Fruit fly (Drosophila melanogaster) whole organism, embryonic: Measurements from ENCODE around the gene CG11560.

ENCODE experiments used
- B-H2 ChIP-seq: fragments of 200-800 bp; sonication (Bioruptor generic); optimal IDR thresholded peaks from 2 replicates; lab custom pipeline; 2018; ENCODE audit warnings: missing biosample characterization, mild to moderate bottlenecking, missing genetic modification characterization
- BEAF-32 ChIP-seq: fragments of 200-800 bp; sonication (Bioruptor generic); optimal IDR thresholded peaks from 3 replicates; lab custom pipeline; 2017; ENCODE audit warnings: missing biosample characterization, missing genetic modification characterization, mild to moderate bottlenecking, moderate library complexity, missing genetic modification reagents
- Bdp1 ChIP-seq: fragments of 200-800 bp; sonication (Bioruptor generic); optimal IDR thresholded peaks from 3 replicates; lab custom pipeline; 2016; ENCODE audit warnings: missing biosample characterization, missing genetic modification characterization
- CG10321 ChIP-seq: fragments of 200-800 bp; sonication (Bioruptor generic); IDR thresholded peaks from 2 replicates; pipeline ENCODE4 v1.3.6; 2022; ENCODE audit warnings: missing biosample characterization, missing genetic modification characterization
- CG11504 ChIP-seq: fragments of 200-800 bp; sonication (Bioruptor generic); optimal IDR thresholded peaks from 3 replicates; lab custom pipeline; 2019; ENCODE audit warnings: missing biosample characterization, mild to moderate bottlenecking, missing genetic modification characterization, moderate library complexity
- CG12071 ChIP-seq: fragments of 200-800 bp; sonication (Bioruptor generic); optimal IDR thresholded peaks from 3 replicates; lab custom pipeline; 2018; ENCODE audit warnings: missing biosample characterization, mild to moderate bottlenecking, missing genetic modification characterization
- CG13123 ChIP-seq: fragments of 200-800 bp; sonication (Bioruptor generic); optimal IDR thresholded peaks from 2 replicates; lab custom pipeline; 2016; ENCODE audit warnings: missing biosample characterization, missing genetic modification characterization
- CG13775 ChIP-seq: fragments of 200-800 bp; sonication (Bioruptor generic); optimal IDR thresholded peaks from 3 replicates; lab custom pipeline; 2017; ENCODE audit warnings: missing biosample characterization, mild to moderate bottlenecking, missing genetic modification characterization
- CG14860 ChIP-seq: fragments of 200-800 bp; sonication (Bioruptor generic); IDR thresholded peaks from 3 replicates; pipeline ENCODE4 v1.3.6; 2022; ENCODE audit warnings: missing biosample characterization, missing genetic modification characterization; ENCODE audit not compliant: partially characterized antibody
- CG30020 ChIP-seq: fragments of 200-800 bp; optimal IDR thresholded peaks from 2 replicates; lab custom pipeline; 2019; ENCODE audit warnings: missing biosample characterization, mild to moderate bottlenecking, missing genetic modification characterization, moderate library complexity
- CG31365 ChIP-seq: fragments of 200-800 bp; sonication (Bioruptor generic); optimal IDR thresholded peaks from 2 replicates; lab custom pipeline; 2018; ENCODE audit warnings: missing biosample characterization, mild to moderate bottlenecking, missing genetic modification characterization
- CG31388 ChIP-seq: fragments of 200-800 bp; sonication (Bioruptor generic); optimal IDR thresholded peaks from 2 replicates; lab custom pipeline; 2016; ENCODE audit warnings: missing biosample characterization, missing genetic modification characterization
- CG3163 ChIP-seq: fragments of 200-800 bp; sonication (Bioruptor generic); optimal IDR thresholded peaks from 3 replicates; lab custom pipeline; 2016; ENCODE audit warnings: missing biosample characterization, missing genetic modification characterization
- CG4282 ChIP-seq: fragments of 200-800 bp; sonication (Bioruptor generic); optimal IDR thresholded peaks from 2 replicates; lab custom pipeline; 2016; ENCODE audit warnings: missing biosample characterization, missing genetic modification characterization
- CG4424 ChIP-seq: fragments of 200-800 bp; sonication (Bioruptor generic); optimal IDR thresholded peaks from 3 replicates; lab custom pipeline; 2016; ENCODE audit warnings: missing biosample characterization, missing genetic modification characterization
- CG4707 ChIP-seq: fragments of 200-800 bp; sonication (Bioruptor generic); optimal IDR thresholded peaks from 2 replicates; lab custom pipeline; 2018; ENCODE audit warnings: missing biosample characterization, mild to moderate bottlenecking, missing genetic modification characterization, moderate library complexity
- CG6813 ChIP-seq: fragments of 200-800 bp; sonication (Bioruptor generic); optimal IDR thresholded peaks from 2 replicates; lab custom pipeline; 2017; ENCODE audit warnings: missing biosample characterization, missing genetic modification characterization, mild to moderate bottlenecking, moderate library complexity, missing genetic modification reagents
- CG9727 ChIP-seq: fragments of 200-800 bp; sonication (Bioruptor generic); optimal IDR thresholded peaks from 3 replicates; lab custom pipeline; 2017; ENCODE audit warnings: missing biosample characterization, mild to moderate bottlenecking, missing genetic modification characterization
- Camta ChIP-seq: fragments of 200-800 bp; sonication (Bioruptor generic); optimal IDR thresholded peaks from 2 replicates; lab custom pipeline; 2016; ENCODE audit warnings: missing biosample characterization, missing genetic modification characterization
- CoRest ChIP-seq: fragments of 200-800 bp; sonication (Bioruptor generic); optimal IDR thresholded peaks from 3 replicates; lab custom pipeline; 2018; ENCODE audit warnings: missing biosample characterization, mild to moderate bottlenecking, missing genetic modification characterization, moderate library complexity
- CrebB ChIP-seq: fragments of 200-800 bp; sonication (Bioruptor generic); optimal IDR thresholded peaks from 3 replicates; lab custom pipeline; 2018; ENCODE audit warnings: missing biosample characterization, mild to moderate bottlenecking, missing genetic modification characterization
- Dp ChIP-seq: fragments of 200-800 bp; sonication (Bioruptor generic); optimal IDR thresholded peaks from 2 replicates; lab custom pipeline; 2018; ENCODE audit warnings: missing biosample characterization, mild to moderate bottlenecking, missing genetic modification characterization, moderate library complexity
- E2f1 ChIP-seq: fragments of 200-800 bp; sonication (Bioruptor generic); IDR thresholded peaks from 2 replicates; pipeline ENCODE4 v1.3.6; 2022; ENCODE audit warnings: missing biosample characterization, missing genetic modification characterization
- ERR ChIP-seq: fragments of 200-800 bp; sonication (Bioruptor generic); optimal IDR thresholded peaks from 2 replicates; lab custom pipeline; 2016; ENCODE audit warnings: missing biosample characterization, missing genetic modification characterization
- HLH4C ChIP-seq: fragments of 200-800 bp; sonication (Bioruptor generic); IDR thresholded peaks from 3 replicates; pipeline ENCODE4 v1.3.6; 2022; ENCODE audit warnings: missing biosample characterization, missing genetic modification characterization; ENCODE audit not compliant: partially characterized antibody
- HLH54F ChIP-seq: fragments of 200-800 bp; sonication (Bioruptor generic); optimal IDR thresholded peaks from 3 replicates; lab custom pipeline; 2016; ENCODE audit warnings: missing biosample characterization, missing genetic modification characterization
- Hr3 ChIP-seq: fragments of 200-800 bp; sonication (Bioruptor generic); optimal IDR thresholded peaks from 3 replicates; lab custom pipeline; 2016; ENCODE audit warnings: missing biosample characterization, missing genetic modification characterization
- Lhr ChIP-seq: fragments of 200-800 bp; sonication (Bioruptor generic); optimal IDR thresholded peaks from 3 replicates; lab custom pipeline; 2017; ENCODE audit warnings: mild to moderate bottlenecking, missing biosample characterization, missing genetic modification reagents, missing genetic modification characterization
- MESR4 ChIP-seq: fragments of 200-800 bp; sonication (Bioruptor generic); optimal IDR thresholded peaks from 2 replicates; lab custom pipeline; 2018; ENCODE audit warnings: missing biosample characterization, mild to moderate bottlenecking, missing genetic modification characterization, moderate library complexity
- Max ChIP-seq: fragments of 200-800 bp; sonication (Bioruptor generic); optimal IDR thresholded peaks from 2 replicates; lab custom pipeline; 2016; ENCODE audit warnings: missing biosample characterization, mild to moderate bottlenecking, missing genetic modification characterization
- PHDP ChIP-seq: fragments of 200-800 bp; sonication (Bioruptor generic); optimal IDR thresholded peaks from 3 replicates; lab custom pipeline; 2018; ENCODE audit warnings: missing biosample characterization, mild to moderate bottlenecking, missing genetic modification characterization, moderate library complexity
- Scr ChIP-seq: fragments of 200-800 bp; sonication (Bioruptor generic); IDR thresholded peaks from 2 replicates; pipeline ENCODE4 v1.3.6; 2022; ENCODE audit warnings: missing biosample characterization, missing genetic modification characterization; ENCODE audit not compliant: partially characterized antibody
- Sry-β ChIP-seq: fragments of 200-800 bp; sonication (Bioruptor generic); optimal IDR thresholded peaks from 2 replicates; lab custom pipeline; 2018; ENCODE audit warnings: missing biosample characterization, mild to moderate bottlenecking, missing genetic modification characterization, moderate library complexity
- Ssrp ChIP-seq: fragments of 200-800 bp; sonication (Bioruptor generic); optimal IDR thresholded peaks from 2 replicates; lab custom pipeline; 2018; ENCODE audit warnings: missing biosample characterization, mild to moderate bottlenecking, missing genetic modification characterization, moderate library complexity
- YL-1 ChIP-seq: fragments of 200-800 bp; sonication (Bioruptor generic); optimal IDR thresholded peaks from 3 replicates; lab custom pipeline; 2017; ENCODE audit warnings: missing biosample characterization, mild to moderate bottlenecking, missing genetic modification characterization
- abd-A ChIP-seq: fragments of 200-800 bp; sonication (Bioruptor generic); optimal IDR thresholded peaks from 3 replicates; lab custom pipeline; 2019; ENCODE audit warnings: missing biosample characterization, mild to moderate bottlenecking, missing genetic modification characterization, moderate library complexity
- ac ChIP-seq: fragments of 200-800 bp; sonication (Bioruptor generic); optimal IDR thresholded peaks from 3 replicates; lab custom pipeline; 2017; ENCODE audit warnings: missing biosample characterization, mild to moderate bottlenecking, missing genetic modification characterization
- chif ChIP-seq, 2 experiments: fragments of 200-800 bp; sonication (Bioruptor generic); optimal IDR thresholded peaks; 3 replicates each; lab custom pipeline; 2016; ENCODE audit warnings: missing biosample characterization in 2 of 2, missing genetic modification characterization in 2 of 2
- danr ChIP-seq: fragments of 200-800 bp; sonication (Bioruptor generic); IDR thresholded peaks from 2 replicates; pipeline ENCODE4 v1.3.6; 2022; ENCODE audit warnings: missing biosample characterization, missing genetic modification characterization
- gt ChIP-seq: fragments of 200-800 bp; sonication (Bioruptor generic); IDR thresholded peaks from 2 replicates; pipeline ENCODE4 v1.3.6; 2022; ENCODE audit warnings: missing biosample characterization, missing genetic modification characterization
- her ChIP-seq: fragments of 200-800 bp; sonication (Bioruptor generic); optimal IDR thresholded peaks from 2 replicates; lab custom pipeline; 2016; ENCODE audit warnings: missing biosample characterization, missing genetic modification characterization
- hkb ChIP-seq, 2 experiments: fragments of 200-800 bp in 1 of 2; fragments of >200 bp in 1 of 2; sonication (Bioruptor generic) in 1 of 2; IDR thresholded peaks in 1 of 2; optimal IDR thresholded peaks in 1 of 2; 2 replicates each; pipeline versions ENCODE4 v1.3.6 to Lab custom; 2017 to 2022; ENCODE audit warnings: missing biosample characterization in 1 of 2, missing genetic modification characterization in 1 of 2
- ind ChIP-seq: fragments of 200-800 bp; sonication (Bioruptor generic); optimal IDR thresholded peaks from 3 replicates; lab custom pipeline; 2016; ENCODE audit warnings: missing biosample characterization, missing genetic modification characterization
- lbe ChIP-seq: fragments of 200-800 bp; sonication (Bioruptor generic); optimal IDR thresholded peaks from 2 replicates; lab custom pipeline; 2016; ENCODE audit warnings: missing biosample characterization, mild to moderate bottlenecking, missing genetic modification characterization
- seq ChIP-seq: fragments of 200-800 bp; sonication (Bioruptor generic); IDR thresholded peaks from 2 replicates; pipeline ENCODE4 v1.3.6; 2022; ENCODE audit warnings: missing biosample characterization, missing genetic modification characterization
- tup ChIP-seq: fragments of 200-800 bp; sonication (Bioruptor generic); optimal IDR thresholded peaks from 2 replicates; lab custom pipeline; 2016; ENCODE audit warnings: missing biosample characterization, mild to moderate bottlenecking, missing genetic modification characterization, moderate library complexity
- wek ChIP-seq: fragments of 200-800 bp; sonication (Bioruptor generic); optimal IDR thresholded peaks from 3 replicates; lab custom pipeline; 2018; ENCODE audit warnings: missing biosample characterization, mild to moderate bottlenecking, missing genetic modification characterization, moderate library complexity

Gene CG11560

dm6 chr3L:12138113-12138899, 18.5 kb downstream of the CG11560 start, which contains the start of the genes ND-SGDH and RhoGAP68F (continued):
- TF ChIP-seq Bdp1 (GFP tag; lab: Kevin White, UChicago), result peak; percentile 7
- peak; percentile 96 for TF ChIP-seq CG14860 (GFP tag; lab: Robert Waterston, UW)
- no peak for TF ChIP-seq CG10321 (GFP tag; lab: Robert Waterston, UW)
- peak; percentile 77 for TF ChIP-seq CG30020 (tag; lab: Kevin White, UChicago)
- no peak for TF ChIP-seq CG3163 (GFP tag; lab: Kevin White, UChicago)
- peak; percentile 79 for TF ChIP-seq CG9727 (GFP tag; lab: Kevin White, UChicago)
- TF ChIP-seq abd-A (tag; lab: Kevin White, UChicago), result no peak
- no peak for TF ChIP-seq her (GFP tag; lab: Kevin White, UChicago)
- TF ChIP-seq Hr3 (GFP tag; lab: Kevin White, UChicago), result peak; percentile 81
- no peak for TF ChIP-seq CG31365
- peak; percentile 63 for TF ChIP-seq Max (GFP tag; lab: Kevin White, UChicago)
- peak; percentile 79 for TF ChIP-seq CG11504 (tag; lab: Kevin White, UChicago)
- TF ChIP-seq CG31388, result peak; percentile 35
- no peak for TF ChIP-seq wek (GFP tag; lab: Kevin White, UChicago)
- TF ChIP-seq gt, result no peak
- no peak for TF ChIP-seq CrebB (tag; lab: Kevin White, UChicago)
- peak; percentile 71 for TF ChIP-seq HLH54F
- peak; percentile 3 for TF ChIP-seq YL-1 (GFP tag; lab: Kevin White, UChicago)
- TF ChIP-seq BEAF-32, result peak; percentile 99
- TF ChIP-seq danr (GFP tag; lab: Robert Waterston, UW), result peak; percentile 17; the same call in 1 of the 2 replicates
- no peak for TF ChIP-seq ac (GFP tag; lab: Kevin White, UChicago)
- peak; percentile 65 for TF ChIP-seq Camta (GFP tag; lab: Kevin White, UChicago)
- TF ChIP-seq CG13123, result peak; percentile 62
- peak; percentile 78 for TF ChIP-seq Sry-β (GFP tag; lab: Kevin White, UChicago)
- no peak for TF ChIP-seq ERR (GFP tag; lab: Kevin White, UChicago)
- peak; percentile 8 for TF ChIP-seq tup
- no peak for TF ChIP-seq hkb (optimal IDR thresholded peaks at IDR 0.05; lab: Kevin White, UChicago)
- no peak; the same call in none of the 2 replicates for TF ChIP-seq hkb (GFP tag; IDR thresholded peaks at IDR 0.05; lab: Robert Waterston, UW)
- peak; percentile 54 for TF ChIP-seq PHDP (tag; lab: Kevin White, UChicago)
- TF ChIP-seq Dp, result peak; percentile 8
- TF ChIP-seq CoRest (tag; lab: Kevin White, UChicago), result peak; percentile 90
- 0 out of 2 replicates have a peak, but pooled peaks have one; percentile 21 for TF ChIP-seq seq (GFP tag; lab: Robert Waterston, UW)
- TF ChIP-seq CG6813 (GFP tag; lab: Kevin White, UChicago), result no peak
- TF ChIP-seq ind (GFP tag; lab: Kevin White, UChicago), result peak; percentile 83
- no peak for TF ChIP-seq CG4707 (GFP tag; lab: Kevin White, UChicago)
- TF ChIP-seq Lhr (GFP tag; lab: Kevin White, UChicago), result peak; percentile 74
- peak; percentile 85 for TF ChIP-seq CG13775 (GFP tag; lab: Kevin White, UChicago)
- peak; percentile 58 for TF ChIP-seq E2f1
- peak; percentile 98 for TF ChIP-seq Scr (GFP tag; lab: Robert Waterston, UW)
- TF ChIP-seq CG4424 (GFP tag; lab: Kevin White, UChicago), result peak; percentile 73
- TF ChIP-seq chif (GFP tag; optimal IDR thresholded peaks at IDR 0.05; lab: Kevin White, UChicago), result peak; percentile 38 to 51
- peak; percentile 78 for TF ChIP-seq MESR4
- TF ChIP-seq CG12071, result no peak
- TF ChIP-seq B-H2, result peak; percentile 77
- TF ChIP-seq lbe (GFP tag; lab: Kevin White, UChicago), result peak; percentile 30
- peak; percentile 92 for TF ChIP-seq HLH4C (GFP tag; lab: Robert Waterston, UW)
- TF ChIP-seq CG4282 (GFP tag; lab: Kevin White, UChicago), result peak; percentile 20
- TF ChIP-seq Ssrp, result peak; percentile 70
